Fruit fly (Drosophila melanogaster) Kc167 (cell line): ENCODE data around the gene firl.

Experiments used
- Sin3A ChIP-seq: fragments of >200 bp; optimal IDR thresholded peaks from 2 replicates; lab custom pipeline; 2018; ENCODE audit warnings: missing external identifiers
- h ChIP-seq: fragments of >200 bp; optimal IDR thresholded peaks from 3 replicates; lab custom pipeline; 2018; ENCODE audit warnings: missing external identifiers
- psq ChIP-seq: fragments of >200 bp; optimal IDR thresholded peaks from 2 replicates; lab custom pipeline; 2017; ENCODE audit warnings: missing external identifiers

DNA sequence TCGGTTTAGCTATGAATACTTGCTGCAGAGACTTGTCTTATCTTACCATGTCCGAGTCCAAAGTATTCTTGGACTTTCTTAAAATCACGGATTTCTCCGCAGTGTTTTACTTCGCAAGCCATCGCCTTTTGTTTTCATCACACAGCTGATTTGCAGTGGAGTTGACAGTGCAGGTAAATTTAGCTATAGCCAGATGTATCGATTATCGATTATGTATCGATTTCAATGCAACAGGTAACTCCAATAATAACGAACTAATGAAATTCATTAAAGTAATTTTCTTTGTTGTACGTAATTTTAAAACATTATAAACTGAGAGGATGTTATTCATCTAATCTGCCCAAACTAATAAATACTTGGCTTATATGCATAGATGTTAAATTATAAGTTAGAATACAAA lies 3.5 kb downstream of the firl start, which contains the start of gene Rab3-GAP:
- TF ChIP-seq h (lab: Kevin White, UChicago) (no peak), psq (lab: Kevin White, UChicago) (no peak), Sin3A (lab: Kevin White, UChicago) (no peak)
